Worm (Caenorhabditis elegans) whole organism, L4/young adult: ENCODE results near the gene pigw-1.

ENCODE experiments used
- W03F9.2 ChIP-seq: fragments of 150-350 bp; optimal IDR thresholded peaks from 2 replicates; lab custom pipeline; 2014; ENCODE audit warnings: missing biosample characterization, missing genetic modification characterization
- dao-5 ChIP-seq: sonication (generic microtip); optimal IDR thresholded peaks from 2 replicates; lab custom pipeline; 2016; ENCODE audit warnings: missing genotype, missing genetic modification characterization, moderate library complexity, missing compliant biosample characterization
- him-1 ChIP-seq: sonication (generic microtip); optimal IDR thresholded peaks from 2 replicates; lab custom pipeline; 2016; ENCODE audit warnings: missing genotype, missing genetic modification reagents, missing genetic modification characterization, missing compliant biosample characterization

DNA sequence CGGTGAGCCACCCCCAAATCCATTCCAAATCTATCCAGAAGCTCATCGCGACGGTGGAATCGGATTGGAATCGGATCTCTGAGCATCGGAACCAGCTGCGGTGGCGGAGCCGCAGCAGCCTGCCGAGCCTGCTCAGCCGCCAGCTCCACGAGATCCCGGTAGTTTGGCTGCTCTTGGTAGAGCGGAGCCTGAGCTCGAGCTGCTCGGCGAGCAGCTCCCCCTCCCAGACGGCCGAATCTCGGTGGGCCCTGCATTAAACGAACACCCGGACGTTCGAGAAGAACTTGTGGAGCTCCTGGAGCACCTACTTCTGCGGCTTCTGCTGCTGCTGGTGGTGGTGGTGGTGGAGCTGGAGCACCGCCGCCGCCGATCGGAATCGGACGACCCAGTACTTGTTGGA, 19.0 kb upstream of the pigw-1 start:
- TF ChIP-seq dao-5 (tag; lab: Kevin White, UChicago), result no peak
- no peak for TF ChIP-seq him-1
- no peak for TF ChIP-seq W03F9.2 (tag; lab: Kevin White, UChicago)
